Worm (Caenorhabditis elegans): Measurements from ENCODE around the gene Y57G11C.31.

Gene Y57G11C.31

ce11 chrIV:14715500-14715899 is 38.3 kb downstream of the Y57G11C.31 start, which contains the start of gene lgc-8:
TSS of gene lgc-8 (plus strand) at chrIV:14715800.
- no peak for TF ChIP-seq nhr-2 (tag; optimal IDR thresholded peaks at IDR 0.05)
- no peak for TF ChIP-seq sptf-1 (tag; optimal IDR thresholded peaks at IDR 0.05)
- TF ChIP-seq mab-5 (tag; optimal IDR thresholded peaks at IDR 0.05): no peak
- no peak for TF ChIP-seq M03D4.4 (tag; optimal IDR thresholded peaks at IDR 0.05)
- no peak for TF ChIP-seq nhr-76 (tag; optimal IDR thresholded peaks at IDR 0.05)
- no peak for TF ChIP-seq zip-8 (tag; optimal IDR thresholded peaks at IDR 0.05)
- TF ChIP-seq elt-1 (tag; optimal IDR thresholded peaks at IDR 0.05; ENCODE audit: borderline replicate concordance, insufficient read depth): no peak
- no peak for TF ChIP-seq blmp-1 (tag; optimal IDR thresholded peaks at IDR 0.05)

- no peak for TF ChIP-seq tbx-8 (GFP tag; optimal IDR thresholded peaks at IDR 0.05)
- TF ChIP-seq lin-13 (tag; optimal IDR thresholded peaks at IDR 0.05): no peak
- no peak for TF ChIP-seq lsy-2 (tag; optimal IDR thresholded peaks at IDR 0.05)
- no peak for TF ChIP-seq ceh-83 (GFP tag; optimal IDR thresholded peaks at IDR 0.05)
- TF ChIP-seq snpc-4 (tag; optimal IDR thresholded peaks at IDR 0.05): no peak
- TF ChIP-seq nhr-28 (tag; optimal IDR thresholded peaks at IDR 0.05): no peak
- no peak for TF ChIP-seq elt-1 (tag; optimal IDR thresholded peaks at IDR 0.05; ENCODE audit: borderline replicate concordance, insufficient read depth)
- TF ChIP-seq mab-5 (tag; optimal IDR thresholded peaks at IDR 0.05): no peak
- TF ChIP-seq drap-1 (GFP tag; optimal IDR thresholded peaks at IDR 0.05): no peak
- no peak for TF ChIP-seq ham-2 (GFP tag; optimal IDR thresholded peaks at IDR 0.05)
- no peak for TF ChIP-seq M03D4.4 (tag; optimal IDR thresholded peaks at IDR 0.05)
- TF ChIP-seq sem-2 (GFP tag; optimal IDR thresholded peaks at IDR 0.05): no peak
Observed at ce11 chrIV:14728225-14728624, 51.1 kb downstream of the Y57G11C.31 start, which contains the start of gene Y57G11C.42. TSS of gene Y57G11C.42 (plus strand) at chrIV:14728525.

- TF ChIP-seq lin-13 (tag; optimal IDR thresholded peaks at IDR 0.05) (no peak), tbx-8 (GFP tag; optimal IDR thresholded peaks at IDR 0.05) (no peak), snpc-4 (tag; optimal IDR thresholded peaks at IDR 0.05) (no peak), nhr-2 (tag; optimal IDR thresholded peaks at IDR 0.05) (no peak), ceh-43 (GFP tag; optimal IDR thresholded peaks at IDR 0.05) (no peak), hlh-1 (tag; optimal IDR thresholded peaks at IDR 0.05) (no peak), nhr-28 (tag; optimal IDR thresholded peaks at IDR 0.05) (no peak), mab-5 (tag; optimal IDR thresholded peaks at IDR 0.05) (no peak), mep-1 (tag; optimal IDR thresholded peaks at IDR 0.05) (no peak)
Observed at ce11 chrIV:14729272-14729671, 52.1 kb downstream of the Y57G11C.31 start.

All from whole organism, mixed stage, embryonic.